Fruit fly (Drosophila melanogaster) whole organism, embryonic: Measurements from ENCODE around the gene Dic1.

Experiments used
- CG10274 ChIP-seq: fragments of 200-800 bp; sonication (Bioruptor generic); optimal IDR thresholded peaks from 3 replicates; lab custom pipeline; 2017; ENCODE audit warnings: missing biosample characterization, mild to moderate bottlenecking, missing genetic modification characterization
- CG11696 ChIP-seq: fragments of 200-800 bp; sonication (Bioruptor generic); IDR thresholded peaks from 2 replicates; pipeline ENCODE4 v1.3.6; 2022; ENCODE audit warnings: missing biosample characterization, missing genetic modification characterization
- CG13296 ChIP-seq: fragments of 200-800 bp; sonication (Bioruptor generic); optimal IDR thresholded peaks from 3 replicates; lab custom pipeline; 2018; ENCODE audit warnings: missing biosample characterization, mild to moderate bottlenecking, missing genetic modification characterization
- CG15514 ChIP-seq: fragments of 200-800 bp; sonication (Bioruptor generic); optimal IDR thresholded peaks from 3 replicates; lab custom pipeline; 2017; ENCODE audit warnings: missing biosample characterization, missing genetic modification characterization, mild to moderate bottlenecking, moderate library complexity, missing genetic modification reagents
- CG1647 ChIP-seq: fragments of 200-800 bp; sonication (Bioruptor generic); optimal IDR thresholded peaks from 3 replicates; lab custom pipeline; 2016; ENCODE audit warnings: missing biosample characterization, missing genetic modification characterization
- CG16779 ChIP-seq: fragments of 200-800 bp; sonication (Bioruptor generic); IDR thresholded peaks from 2 replicates; pipeline ENCODE4 v1.3.6; 2022; ENCODE audit warnings: missing biosample characterization, missing genetic modification characterization
- CG17385 ChIP-seq: fragments of 200-800 bp; sonication (Bioruptor generic); optimal IDR thresholded peaks from 3 replicates; lab custom pipeline; 2018; ENCODE audit warnings: missing biosample characterization, mild to moderate bottlenecking, missing genetic modification characterization
- CG17568 ChIP-seq: fragments of 200-800 bp; sonication (Bioruptor generic); optimal IDR thresholded peaks from 2 replicates; lab custom pipeline; 2018; ENCODE audit warnings: missing biosample characterization, mild to moderate bottlenecking, missing genetic modification characterization, moderate library complexity
- CG17829 ChIP-seq: fragments of 200-800 bp; optimal IDR thresholded peaks from 2 replicates; lab custom pipeline; 2019; ENCODE audit warnings: missing biosample characterization, mild to moderate bottlenecking, missing genetic modification characterization, moderate library complexity
- CG2889 ChIP-seq: fragments of 200-800 bp; sonication (Bioruptor generic); IDR thresholded peaks from 3 replicates; pipeline ENCODE4 v1.3.6; 2022; ENCODE audit warnings: missing biosample characterization, missing genetic modification characterization
- CG32532 ChIP-seq: fragments of 200-800 bp; sonication (Bioruptor generic); IDR thresholded peaks from 2 replicates; pipeline ENCODE4 v1.3.6; 2022; ENCODE audit warnings: missing biosample characterization, missing genetic modification characterization
- CG34376 ChIP-seq: fragments of 200-800 bp; sonication (Bioruptor generic); optimal IDR thresholded peaks from 2 replicates; lab custom pipeline; 2018; ENCODE audit warnings: missing biosample characterization, mild to moderate bottlenecking, missing genetic modification characterization
- CG4404 ChIP-seq: fragments of 200-800 bp; sonication (Bioruptor generic); IDR thresholded peaks from 2 replicates; pipeline ENCODE4 v1.3.6; 2022; ENCODE audit warnings: missing biosample characterization, missing genetic modification characterization
- CG4707 ChIP-seq: fragments of 200-800 bp; sonication (Bioruptor generic); optimal IDR thresholded peaks from 2 replicates; lab custom pipeline; 2018; ENCODE audit warnings: missing biosample characterization, mild to moderate bottlenecking, missing genetic modification characterization, moderate library complexity
- CG6175 ChIP-seq: fragments of 200-800 bp; sonication (Bioruptor generic); IDR thresholded peaks from 3 replicates; pipeline ENCODE4 v1.3.6; 2022; ENCODE audit warnings: missing biosample characterization, missing genetic modification characterization
- CG7928 ChIP-seq: fragments of 200-800 bp; sonication (Bioruptor generic); optimal IDR thresholded peaks from 2 replicates; lab custom pipeline; 2017; ENCODE audit warnings: missing biosample characterization, mild to moderate bottlenecking, missing genetic modification characterization
- CG8478 ChIP-seq: fragments of >200 bp; optimal IDR thresholded peaks from 2 replicates; lab custom pipeline; 2018
- CG9727 ChIP-seq: fragments of 200-800 bp; sonication (Bioruptor generic); optimal IDR thresholded peaks from 3 replicates; lab custom pipeline; 2017; ENCODE audit warnings: missing biosample characterization, mild to moderate bottlenecking, missing genetic modification characterization
- D19B ChIP-seq: fragments of 200-800 bp; sonication (Bioruptor generic); optimal IDR thresholded peaks from 2 replicates; lab custom pipeline; 2017; ENCODE audit warnings: missing biosample characterization, mild to moderate bottlenecking, missing genetic modification characterization
- Dref ChIP-seq: fragments of 200-800 bp; sonication (Bioruptor generic); IDR thresholded peaks from 2 replicates; pipeline ENCODE4 v1.3.6; 2022; ENCODE audit warnings: missing biosample characterization, missing genetic modification characterization
- Drgx ChIP-seq: fragments of 200-800 bp; sonication (Bioruptor generic); IDR thresholded peaks from 2 replicates; pipeline ENCODE4 v1.3.6; 2022; ENCODE audit warnings: missing biosample characterization, missing genetic modification characterization
- HHEX ChIP-seq: fragments of 200-800 bp; sonication (Bioruptor generic); optimal IDR thresholded peaks from 3 replicates; lab custom pipeline; 2017; ENCODE audit warnings: missing biosample characterization, mild to moderate bottlenecking, missing genetic modification characterization, missing genetic modification reagents
- Med ChIP-seq: fragments of 200-800 bp; sonication (Bioruptor generic); peaks from one replicate; lab custom pipeline; 2016; ENCODE audit warnings: missing biosample characterization, missing genetic modification characterization, mild to moderate bottlenecking, inconsistent platforms, moderate library complexity
- Oli ChIP-seq: fragments of 200-800 bp; sonication (Bioruptor generic); optimal IDR thresholded peaks from 2 replicates; lab custom pipeline; 2018; ENCODE audit warnings: missing biosample characterization, mild to moderate bottlenecking, missing genetic modification characterization, moderate library complexity
- Opbp ChIP-seq: fragments of 200-800 bp; sonication (Bioruptor generic); IDR thresholded peaks from 3 replicates; pipeline ENCODE4 v1.3.6; 2022; ENCODE audit warnings: missing biosample characterization, missing genetic modification characterization; ENCODE audit not compliant: partially characterized antibody
- Vsx1 ChIP-seq: fragments of 200-800 bp; sonication (Bioruptor generic); optimal IDR thresholded peaks from 2 replicates; lab custom pipeline; 2017; ENCODE audit warnings: missing biosample characterization, mild to moderate bottlenecking, missing genetic modification characterization, missing genetic modification reagents
- YL-1 ChIP-seq: fragments of 200-800 bp; sonication (Bioruptor generic); optimal IDR thresholded peaks from 3 replicates; lab custom pipeline; 2017; ENCODE audit warnings: missing biosample characterization, mild to moderate bottlenecking, missing genetic modification characterization
- amos ChIP-seq: fragments of 200-800 bp; sonication (Bioruptor generic); IDR thresholded peaks from 2 replicates; pipeline ENCODE4 v1.3.6; 2022; ENCODE audit warnings: missing biosample characterization, missing genetic modification characterization; ENCODE audit not compliant: partially characterized antibody
- ara ChIP-seq: fragments of 200-800 bp; sonication (Bioruptor generic); IDR thresholded peaks from 2 replicates; pipeline ENCODE4 v1.3.6; 2022; ENCODE audit warnings: missing biosample characterization, missing genetic modification characterization
- ase ChIP-seq: fragments of 200-800 bp; sonication (Bioruptor generic); IDR thresholded peaks from 3 replicates; pipeline ENCODE4 v1.3.6; 2022; ENCODE audit warnings: missing biosample characterization, missing genetic modification characterization
- cas ChIP-seq: fragments of 200-800 bp; sonication (Bioruptor generic); IDR thresholded peaks from 2 replicates; pipeline ENCODE4 v1.3.6; 2022; ENCODE audit warnings: missing biosample characterization, missing genetic modification characterization
- caup ChIP-seq: fragments of 200-800 bp; sonication (Bioruptor generic); optimal IDR thresholded peaks from 3 replicates; lab custom pipeline; 2017; ENCODE audit warnings: missing biosample characterization, mild to moderate bottlenecking, missing genetic modification characterization, moderate library complexity; ENCODE audit not compliant: severe bottlenecking
- chif ChIP-seq, 2 experiments: fragments of 200-800 bp; sonication (Bioruptor generic); optimal IDR thresholded peaks; 3 replicates each; lab custom pipeline; 2016; ENCODE audit warnings: missing biosample characterization in 2 of 2, missing genetic modification characterization in 2 of 2
- ci ChIP-seq: fragments of 200-800 bp; sonication (Bioruptor generic); IDR thresholded peaks from 3 replicates; pipeline ENCODE4 v1.3.6; 2022; ENCODE audit warnings: missing biosample characterization, missing genetic modification characterization
- crp ChIP-seq, 2 experiments: fragments of 200-800 bp; sonication (Bioruptor generic); optimal IDR thresholded peaks; 2 replicates in 1 of 2; 3 replicates in 1 of 2; lab custom pipeline; 2017; ENCODE audit warnings: missing biosample characterization in 2 of 2, missing genetic modification characterization in 2 of 2, mild to moderate bottlenecking in 1 of 2, moderate library complexity in 1 of 2
- danr ChIP-seq: fragments of 200-800 bp; sonication (Bioruptor generic); IDR thresholded peaks from 2 replicates; pipeline ENCODE4 v1.3.6; 2022; ENCODE audit warnings: missing biosample characterization, missing genetic modification characterization
- en ChIP-seq: fragments of 200-800 bp; sonication (Bioruptor generic); optimal IDR thresholded peaks from 2 replicates; lab custom pipeline; 2016; ENCODE audit warnings: missing biosample characterization, missing genetic modification characterization
- exex ChIP-seq: fragments of 200-800 bp; sonication (Bioruptor generic); optimal IDR thresholded peaks from 4 replicates; lab custom pipeline; 2018; ENCODE audit warnings: missing biosample characterization, mild to moderate bottlenecking, missing genetic modification characterization, moderate library complexity
- eyg ChIP-seq: fragments of 200-800 bp; sonication (Bioruptor generic); optimal IDR thresholded peaks from 3 replicates; lab custom pipeline; 2016; ENCODE audit warnings: missing biosample characterization, missing genetic modification characterization
- ftz-f1 ChIP-seq: fragments of 200-800 bp; sonication (Bioruptor generic); optimal IDR thresholded peaks from 2 replicates; lab custom pipeline; 2016; ENCODE audit warnings: missing biosample characterization, missing genetic modification characterization
- hbn ChIP-seq: fragments of 200-800 bp; sonication (Bioruptor generic); IDR thresholded peaks from 2 replicates; pipeline ENCODE4 v1.3.6; 2022; ENCODE audit warnings: missing biosample characterization, missing genetic modification characterization; ENCODE audit not compliant: partially characterized antibody
- mirr ChIP-seq: fragments of 200-800 bp; sonication (Bioruptor generic); optimal IDR thresholded peaks from 3 replicates; lab custom pipeline; 2018; ENCODE audit warnings: missing biosample characterization, mild to moderate bottlenecking, missing genetic modification characterization
- pan ChIP-seq, 4 experiments: fragments of >200 bp in 3 of 4; fragments of 200-800 bp in 1 of 4; sonication (Bioruptor generic) in 1 of 4; optimal IDR thresholded peaks in 3 of 4; IDR thresholded peaks in 1 of 4; 2 replicates each; pipeline versions ENCODE4 v1.3.6 to Lab custom; 2017 to 2022; ENCODE audit warnings: missing biosample characterization in 2 of 4, missing genetic modification characterization in 2 of 4, mixed read lengths in 1 of 4
- prd ChIP-seq, 3 experiments: fragments of >200 bp in 2 of 3; fragments of 200-800 bp in 1 of 3; sonication (Bioruptor generic) in 1 of 3; optimal IDR thresholded peaks in 2 of 3; IDR thresholded peaks in 1 of 3; 2 replicates in 2 of 3; 3 replicates in 1 of 3; pipeline versions ENCODE4 v1.3.6 to Lab custom; 2017 to 2022; ENCODE audit warnings: missing biosample characterization in 1 of 3, missing genetic modification characterization in 1 of 3
- psq ChIP-seq: fragments of 200-800 bp; sonication (Bioruptor generic); optimal IDR thresholded peaks from 2 replicates; lab custom pipeline; 2017; ENCODE audit warnings: missing biosample characterization, missing genetic modification characterization
- rib ChIP-seq: fragments of 200-800 bp; sonication (Bioruptor generic); IDR thresholded peaks from 2 replicates; pipeline ENCODE4 v1.3.6; 2022; ENCODE audit warnings: missing biosample characterization, missing genetic modification characterization
- shn ChIP-seq: fragments of 200-800 bp; sonication (Bioruptor generic); optimal IDR thresholded peaks from 3 replicates; lab custom pipeline; 2016; ENCODE audit warnings: missing biosample characterization, missing genetic modification characterization
- sug ChIP-seq: fragments of 200-800 bp; optimal IDR thresholded peaks from 2 replicates; lab custom pipeline; 2019; ENCODE audit warnings: missing biosample characterization, mild to moderate bottlenecking, missing genetic modification characterization, moderate library complexity
- unc-4 ChIP-seq: fragments of 200-800 bp; sonication (Bioruptor generic); IDR thresholded peaks from 2 replicates; pipeline ENCODE4 v1.3.6; 2022; ENCODE audit warnings: missing biosample characterization, missing genetic modification characterization; ENCODE audit not compliant: partially characterized antibody

The Dic1 gene

DNA sequence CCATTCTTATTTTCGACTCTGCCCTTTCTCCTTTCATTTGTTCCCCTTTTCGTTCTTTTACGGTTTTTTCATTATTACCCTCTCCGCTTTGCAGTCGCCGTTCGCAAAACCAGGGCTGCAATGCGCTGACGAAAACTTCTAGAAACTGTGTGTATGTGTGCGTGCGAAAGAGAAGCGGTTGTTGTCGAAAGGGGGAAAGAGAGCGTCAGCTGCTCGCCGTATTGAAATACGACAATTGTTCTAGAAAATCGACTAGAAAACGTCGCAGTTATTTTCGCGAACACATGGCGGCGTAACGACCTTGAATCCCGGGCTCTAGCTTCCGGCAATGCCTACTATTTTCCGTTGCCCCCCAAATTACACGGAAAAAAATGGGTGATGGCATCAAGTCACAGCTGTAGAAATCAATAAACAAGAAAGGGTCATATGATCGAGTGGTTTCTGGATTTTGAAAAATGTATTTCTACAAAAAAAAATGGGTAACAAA, 18.0 kb downstream of the Dic1 start (continued):
- peak; percentile 51 for TF ChIP-seq eyg (GFP tag; lab: Kevin White, UChicago)
- no peak for TF ChIP-seq danr
- no peak for TF ChIP-seq CG4707 (GFP tag; lab: Kevin White, UChicago)
- peak; percentile 97 for TF ChIP-seq CG7928 (GFP tag; lab: Kevin White, UChicago)
- TF ChIP-seq CG8478 (lab: Kevin White, UChicago), result peak; percentile 40
- peak; percentile 98 for TF ChIP-seq psq (GFP tag; lab: Kevin White, UChicago)
- no peak for TF ChIP-seq en
- TF ChIP-seq hbn (GFP tag; lab: Robert Waterston, UW), result 0 out of 2 replicates have a peak, but pooled peaks have one; percentile 34
- TF ChIP-seq ara (GFP tag; lab: Robert Waterston, UW), result no peak
- peak; percentile 15; the same call in 1 of the 2 replicates for TF ChIP-seq amos (GFP tag; lab: Robert Waterston, UW)
- no peak for TF ChIP-seq unc-4 (GFP tag; lab: Robert Waterston, UW)
- peak; percentile 93 for TF ChIP-seq YL-1 (GFP tag; lab: Kevin White, UChicago)
- TF ChIP-seq prd (optimal IDR thresholded peaks at IDR 0.05; lab: Kevin White, UChicago), result no peak
- TF ChIP-seq prd (GFP tag; IDR thresholded peaks at IDR 0.05; lab: Robert Waterston, UW), result peak; percentile 29; the same call in 1 of the 3 replicates
- peak; percentile 35 for TF ChIP-seq CG17385 (GFP tag; lab: Kevin White, UChicago)
- TF ChIP-seq CG32532 (GFP tag; lab: Robert Waterston, UW), result peak; percentile 61; the same call in 1 of the 2 replicates
- TF ChIP-seq Oli, result no peak
- no peak for TF ChIP-seq CG11696 (GFP tag; lab: Robert Waterston, UW)
- no peak for TF ChIP-seq CG4404 (GFP tag; lab: Robert Waterston, UW)
- TF ChIP-seq exex, result no peak
- TF ChIP-seq Dref (GFP tag; lab: Robert Waterston, UW), result no peak
- no peak for TF ChIP-seq CG16779 (GFP tag; lab: Robert Waterston, UW)
- TF ChIP-seq mirr (GFP tag; lab: Kevin White, UChicago), result no peak
- TF ChIP-seq chif (GFP tag; optimal IDR thresholded peaks at IDR 0.05; lab: Kevin White, UChicago), result no peak
- TF ChIP-seq ase (GFP tag; lab: Robert Waterston, UW), result no peak
- TF ChIP-seq CG15514 (GFP tag; lab: Kevin White, UChicago), result no peak
- TF ChIP-seq CG1647 (GFP tag; lab: Kevin White, UChicago), result no peak
- no peak for TF ChIP-seq CG17568 (GFP tag; lab: Kevin White, UChicago)
- TF ChIP-seq caup (GFP tag; lab: Kevin White, UChicago), result no peak
- TF ChIP-seq CG2889 (GFP tag; lab: Robert Waterston, UW), result no peak
- no peak for TF ChIP-seq CG13296 (GFP tag; lab: Kevin White, UChicago)
- peak; percentile 69; the same call in 1 of the 2 replicates for TF ChIP-seq rib (GFP tag; lab: Robert Waterston, UW)
- peak; percentile 7 to 70 for TF ChIP-seq crp (GFP tag; optimal IDR thresholded peaks at IDR 0.05; lab: Kevin White, UChicago)
- peak; percentile 31 for TF ChIP-seq CG34376 (GFP tag; lab: Kevin White, UChicago)
- TF ChIP-seq CG10274, result no peak
- no peak for TF ChIP-seq CG6175 (GFP tag; lab: Robert Waterston, UW)
- TF ChIP-seq Med, result peak; percentile 92
- no peak for TF ChIP-seq Drgx (GFP tag; lab: Robert Waterston, UW)
- peak; percentile 8 for TF ChIP-seq CG17829
- TF ChIP-seq sug, result no peak
- no peak for TF ChIP-seq pan (optimal IDR thresholded peaks at IDR 0.05; lab: Kevin White, UChicago)
- peak in 1 of 2 experiments; percentile 7 for TF ChIP-seq pan (GFP tag; optimal IDR thresholded peaks at IDR 0.05 in 1 of 2, IDR thresholded peaks at IDR 0.05 in 1 of 2)
- TF ChIP-seq CG9727 (GFP tag; lab: Kevin White, UChicago), result peak; percentile 10
- no peak for TF ChIP-seq cas (GFP tag; lab: Robert Waterston, UW)
- peak; percentile 20 for TF ChIP-seq shn (GFP tag; lab: Kevin White, UChicago)
- TF ChIP-seq ftz-f1 (GFP tag; lab: Kevin White, UChicago), result peak; percentile 69
- TF ChIP-seq D19B (GFP tag; lab: Kevin White, UChicago), result peak; percentile 6
- TF ChIP-seq Vsx1 (GFP tag; lab: Kevin White, UChicago), result no peak
- peak; percentile 5 for TF ChIP-seq HHEX (GFP tag; lab: Kevin White, UChicago)
- 0 out of 3 replicates have a peak, but pooled peaks have one; percentile 27 for TF ChIP-seq ci
- TF ChIP-seq Opbp (GFP tag; lab: Robert Waterston, UW), result no peak
